Fruit fly (Drosophila melanogaster) whole organism, adult: Measurements from ENCODE around the gene Rbm13.

Source experiments
- CG7045 ChIP-seq: fragments of 200-800 bp; sonication (Bioruptor generic); optimal IDR thresholded peaks from 2 replicates; lab custom pipeline; 2017; ENCODE audit warnings: missing biosample characterization, mild to moderate bottlenecking, missing genetic modification characterization
- toe ChIP-seq: fragments of 200-800 bp; sonication (Bioruptor generic); optimal IDR thresholded peaks from 2 replicates; lab custom pipeline; 2016; ENCODE audit warnings: missing biosample characterization, missing genetic modification characterization

dm6 chrX:8897859-8898427 is 3.6 kb upstream of the Rbm13 start, which contains the start of gene Moe:
- TF ChIP-seq toe (peak; percentile 72), CG7045 (GFP tag; lab: Kevin White, UChicago) (no peak)
